Worm (Caenorhabditis elegans) whole organism, L4 larva: Measurements from ENCODE around the gene wdr-62.

Experiments used
- F37D6.2 ChIP-seq: sonication (generic microtip); optimal IDR thresholded peaks from 2 replicates; lab custom pipeline; 2016; ENCODE audit warnings: mild to moderate bottlenecking, missing genetic modification characterization, missing compliant biosample characterization
- ama-1 ChIP-seq: fragments of 150-350 bp; optimal IDR thresholded peaks from 2 replicates; lab custom pipeline; 2014; ENCODE audit warnings: inconsistent platforms, mixed read lengths
- egl-27 ChIP-seq: sonication (generic microtip); optimal IDR thresholded peaks from 3 replicates; lab custom pipeline; 2017; ENCODE audit warnings: missing biosample characterization, missing genetic modification reagents, missing genetic modification characterization
- fkh-10 ChIP-seq: fragments of 150-350 bp; optimal IDR thresholded peaks from 2 replicates; lab custom pipeline; 2014; ENCODE audit warnings: missing biosample characterization, missing genetic modification reagents, missing genetic modification characterization
- fos-1 ChIP-seq: fragments of 150-350 bp; optimal IDR thresholded peaks from 2 replicates; lab custom pipeline; 2014; ENCODE audit warnings: missing biosample characterization, missing genetic modification characterization
- lin-13 ChIP-seq: fragments of 150-350 bp; optimal IDR thresholded peaks from 2 replicates; lab custom pipeline; 2014; ENCODE audit warnings: missing biosample characterization, missing genetic modification reagents, missing genetic modification characterization
- lin-15B ChIP-seq: fragments of 150-350 bp; sonication (generic microtip); optimal IDR thresholded peaks from 3 replicates; lab custom pipeline; 2014; ENCODE audit warnings: missing biosample characterization, missing genetic modification characterization
- mxl-3 ChIP-seq: fragments of 200-800 bp; sonication (Bioruptor generic); optimal IDR thresholded peaks from 2 replicates; lab custom pipeline; 2018; ENCODE audit warnings: mild to moderate bottlenecking, missing genetic modification characterization, missing compliant biosample characterization
- pha-4 ChIP-seq, 2 experiments: fragments of 150-350 bp in 1 of 2; fragments of 200-800 bp in 1 of 2; sonication (Bioruptor generic) in 1 of 2; IDR thresholded peaks in 1 of 2; optimal IDR thresholded peaks in 1 of 2; 2 replicates each; pipeline versions ENCODE4 v1.3.6 to Lab custom; 2014 to 2022; ENCODE audit warnings: missing genetic modification characterization in 2 of 2, missing genetic modification reagents in 2 of 2, missing biosample characterization in 1 of 2, missing compliant biosample characterization in 1 of 2
- skn-1 ChIP-seq: fragments of 150-350 bp; optimal IDR thresholded peaks from 2 replicates; lab custom pipeline; 2014; ENCODE audit warnings: missing biosample characterization, missing genetic modification characterization
- snpc-4 ChIP-seq: fragments of 150-350 bp; optimal IDR thresholded peaks from 2 replicates; lab custom pipeline; 2014; ENCODE audit warnings: missing biosample characterization, missing genetic modification characterization
- ztf-11 ChIP-seq: fragments of 150-350 bp; optimal IDR thresholded peaks from 2 replicates; lab custom pipeline; 2014; ENCODE audit warnings: missing biosample characterization, missing genetic modification characterization

DNA sequence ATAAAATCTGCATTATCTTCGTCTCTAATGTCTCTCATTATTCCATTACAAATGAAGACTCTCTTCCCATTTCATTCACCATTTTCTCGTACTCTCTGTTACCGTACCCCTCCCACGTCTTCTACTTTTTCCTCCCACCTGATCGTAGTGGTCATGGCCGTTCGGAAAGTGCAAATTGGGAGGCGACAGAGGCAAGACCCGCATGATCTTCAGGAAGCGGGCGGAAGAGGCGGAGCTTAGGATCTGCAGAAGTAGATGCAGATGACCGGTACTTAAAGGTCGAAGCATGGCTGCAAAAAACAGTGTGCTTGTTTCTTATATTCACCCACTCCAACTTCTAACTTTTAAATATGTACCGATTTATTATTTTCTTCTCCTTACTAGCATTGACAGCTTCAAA, 34.0 kb downstream of the wdr-62 start, which contains the start of gene nas-3:
- TF ChIP-seq ama-1 (lab: Kevin White, UChicago) (no peak), F37D6.2 (no peak), snpc-4 (no peak), lin-13 (GFP tag; lab: Kevin White, UChicago) (no peak), skn-1 (tag; lab: Kevin White, UChicago) (no peak), mxl-3 (GFP tag; lab: Kevin White, UChicago) (no peak), ztf-11 (tag; lab: Kevin White, UChicago) (no peak), egl-27 (tag; lab: Kevin White, UChicago) (no peak), fkh-10 (GFP tag; lab: Kevin White, UChicago) (no peak), lin-15B (tag; lab: Kevin White, UChicago) (no peak), pha-4 (GFP tag; IDR thresholded peaks at IDR 0.05; lab: Robert Waterston, UW) (no peak), pha-4 (tag; optimal IDR thresholded peaks at IDR 0.05; lab: Kevin White, UChicago) (no peak), fos-1 (tag; lab: Kevin White, UChicago) (no peak)
